Worm (Caenorhabditis elegans) whole organism, L2 larva: ENCODE results near the gene F43C11.7.

ENCODE experiments used
- ceh-82 ChIP-seq: fragments of 150-350 bp; optimal IDR thresholded peaks from 2 replicates; lab custom pipeline; 2014; ENCODE audit warnings: missing biosample characterization, missing genetic modification characterization
- elt-1 ChIP-seq: fragments of 150-350 bp; optimal IDR thresholded peaks from 2 replicates; lab custom pipeline; 2014; ENCODE audit warnings: missing biosample characterization, missing genetic modification characterization
- fos-1 ChIP-seq: fragments of 150-350 bp; optimal IDR thresholded peaks from 2 replicates; lab custom pipeline; 2014; ENCODE audit warnings: missing biosample characterization, missing genetic modification characterization
- sma-3 ChIP-seq: sonication (generic microtip); optimal IDR thresholded peaks from 2 replicates; lab custom pipeline; 2016; ENCODE audit warnings: missing genetic modification reagents, missing genetic modification characterization, missing compliant biosample characterization
- ztf-11 ChIP-seq: sonication (generic microtip); optimal IDR thresholded peaks from 2 replicates; lab custom pipeline; 2017; ENCODE audit warnings: missing biosample characterization, missing genetic modification characterization

ce11 chrII:2306741-2307140, 29.0 kb upstream of the F43C11.7 start, which contains the start of gene B0281.3:
- TF ChIP-seq sma-3 = no peak
- no peak for TF ChIP-seq elt-1
- no peak for TF ChIP-seq ceh-82 (tag; lab: Kevin White, UChicago)
- TF ChIP-seq fos-1 (tag; lab: Kevin White, UChicago) = no peak
- no peak for TF ChIP-seq ztf-11 (tag; lab: Kevin White, UChicago)
